Worm (Caenorhabditis elegans): ENCODE results near the gene F01G4.4.
"Not testable (repeated sequence)": the region's sequence is repeated elsewhere in the genome, so short reads cannot be mapped to it uniquely, and the experiment has no call there.

DNA sequence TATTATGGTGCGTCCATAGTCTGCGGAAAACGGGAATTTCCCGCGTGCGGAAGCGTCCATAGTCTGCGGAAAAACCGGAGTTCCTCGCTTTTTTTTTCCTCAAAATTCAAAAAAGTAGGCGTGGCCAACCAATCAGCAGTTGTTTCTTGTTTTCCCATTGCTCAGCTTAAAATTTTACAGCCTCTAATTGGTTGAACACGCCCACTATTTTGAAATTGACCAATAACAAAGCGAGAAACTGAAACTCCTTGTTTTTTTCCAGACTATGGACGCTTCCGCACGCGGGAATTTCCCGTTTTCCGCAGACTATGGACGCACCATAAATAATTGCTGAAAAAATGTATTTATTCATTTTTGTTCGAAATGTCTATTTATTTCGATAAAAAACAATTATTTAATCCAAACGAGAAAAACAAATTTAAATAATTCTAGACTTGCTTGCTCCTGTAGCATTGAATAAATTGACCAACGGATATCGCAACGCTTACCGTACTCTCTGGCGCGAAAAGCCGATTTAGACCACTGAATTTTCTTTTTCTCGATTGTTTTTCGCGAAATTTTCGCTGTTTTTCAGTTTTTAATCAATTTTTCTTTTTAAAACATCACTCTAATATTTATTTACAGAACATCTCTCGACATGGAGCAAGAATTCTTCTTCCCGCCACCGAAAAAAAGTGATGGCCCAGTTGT lies 11.4 kb downstream of the F01G4.4 start, which contains the start of gene C08F8.3:
- TF ChIP-seq aly-2 (tag; optimal IDR thresholded peaks at IDR 0.05); sea-2 (GFP tag; optimal IDR thresholded peaks at IDR 0.05); tbx-2 (tag; optimal IDR thresholded peaks at IDR 0.05); ztf-4 (tag; optimal IDR thresholded peaks at IDR 0.05); nhr-25 (tag; optimal IDR thresholded peaks at IDR 0.05); skn-1 (tag; optimal IDR thresholded peaks at IDR 0.05); nhr-12 (tag; optimal IDR thresholded peaks at IDR 0.05); nhr-237 (tag; optimal IDR thresholded peaks at IDR 0.05); ceh-9 (tag; optimal IDR thresholded peaks at IDR 0.05); fos-1 (tag; optimal IDR thresholded peaks at IDR 0.05); unc-62 (GFP tag; optimal IDR thresholded peaks at IDR 0.05): not testable (repeated sequence)
